Fruit fly (Drosophila melanogaster): ENCODE measurements around the gene mbo.

DNA sequence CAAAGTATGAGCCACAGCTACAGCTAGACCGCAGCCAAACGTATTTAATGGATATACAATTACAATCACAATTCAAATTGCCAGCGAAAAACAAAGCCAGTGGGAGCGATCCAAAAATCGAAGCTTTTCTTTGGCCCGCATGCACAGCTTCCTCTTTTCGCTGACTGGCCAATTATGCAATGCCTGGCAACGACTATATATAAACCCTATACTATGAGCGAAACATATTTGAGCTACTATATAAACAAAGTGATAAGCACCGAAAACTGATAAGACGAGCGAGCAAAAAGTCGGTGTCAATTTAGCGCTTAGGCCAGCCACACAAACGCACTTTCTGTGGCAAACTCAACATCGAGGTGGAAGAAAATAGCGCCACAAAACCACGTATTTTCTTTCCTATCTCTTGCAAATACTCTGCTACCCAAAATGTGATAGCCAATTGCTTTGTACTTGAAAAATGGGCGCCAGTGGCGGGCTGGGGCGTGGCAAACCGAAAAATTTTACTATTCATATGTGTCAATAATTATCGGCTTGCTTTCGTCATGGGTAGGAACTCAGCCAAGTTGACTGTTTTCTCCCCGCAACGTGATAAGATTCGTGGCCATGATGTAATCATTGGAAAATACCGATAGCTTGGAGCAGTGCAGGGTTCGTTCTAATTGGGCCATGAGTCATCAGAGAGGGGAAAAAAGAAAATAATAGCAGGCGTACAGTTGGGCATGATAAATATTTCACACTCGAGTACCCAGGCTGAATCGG is 20.9 kb upstream of the mbo start:
- no peak for TF ChIP-seq CG7987 (GFP tag; optimal IDR thresholded peaks at IDR 0.05)
- no peak for TF ChIP-seq Fer1 (GFP tag; optimal IDR thresholded peaks at IDR 0.05)
- no peak for TF ChIP-seq Hr51 (GFP tag; optimal IDR thresholded peaks at IDR 0.05)
